Worm (Caenorhabditis elegans) whole organism, L3 larva: ENCODE data around the gene F38H4.5.

Experiments
- ZK546.5 ChIP-seq: sonication (generic microtip); optimal IDR thresholded peaks from 2 replicates; lab custom pipeline; 2017; ENCODE audit warnings: missing biosample characterization, missing genetic modification characterization
- aly-2 ChIP-seq: fragments of 150-350 bp; optimal IDR thresholded peaks from 2 replicates; lab custom pipeline; 2014; ENCODE audit warnings: missing biosample characterization, missing genetic modification characterization
- ama-1 ChIP-seq: fragments of 150-350 bp; optimal IDR thresholded peaks from 2 replicates; lab custom pipeline; 2018
- ceh-16 ChIP-seq: sonication (generic microtip); optimal IDR thresholded peaks from 2 replicates; lab custom pipeline; 2017; ENCODE audit warnings: missing biosample characterization, missing genetic modification characterization
- ceh-9 ChIP-seq: sonication (generic microtip); optimal IDR thresholded peaks from 2 replicates; lab custom pipeline; 2018; ENCODE audit warnings: missing biosample characterization, missing genetic modification characterization
- egl-27 ChIP-seq: sonication (generic microtip); optimal IDR thresholded peaks from 4 replicates; lab custom pipeline; 2017; ENCODE audit warnings: missing biosample characterization, missing genetic modification reagents, missing genetic modification characterization
- jun-1 ChIP-seq: fragments of 150-350 bp; optimal IDR thresholded peaks from 2 replicates; lab custom pipeline; 2014; ENCODE audit warnings: missing biosample characterization, missing genetic modification reagents, missing genetic modification characterization
- nhr-11 ChIP-seq: fragments of 150-350 bp; optimal IDR thresholded peaks from 2 replicates; lab custom pipeline; 2014; ENCODE audit warnings: missing biosample characterization, missing genetic modification characterization
- nhr-12 ChIP-seq: fragments of 150-350 bp; optimal IDR thresholded peaks from 2 replicates; lab custom pipeline; 2014; ENCODE audit warnings: missing biosample characterization, missing genetic modification characterization
- nhr-76 ChIP-seq: fragments of 150-350 bp; sonication (generic microtip); optimal IDR thresholded peaks from 5 replicates; lab custom pipeline; 2014; ENCODE audit warnings: missing biosample characterization, missing genetic modification characterization
- sea-2 ChIP-seq: fragments of 150-350 bp; sonication (generic microtip); optimal IDR thresholded peaks from 4 replicates; lab custom pipeline; 2014; ENCODE audit warnings: missing biosample characterization, missing genetic modification reagents, missing genetic modification characterization
- snpc-4 ChIP-seq: fragments of 150-350 bp; optimal IDR thresholded peaks from 2 replicates; lab custom pipeline; 2014; ENCODE audit warnings: missing biosample characterization, missing genetic modification characterization
- unc-39 ChIP-seq: sonication (generic microtip); optimal IDR thresholded peaks from 4 replicates; lab custom pipeline; 2017; ENCODE audit warnings: missing biosample characterization, missing genetic modification characterization
- ztf-4 ChIP-seq: fragments of 150-350 bp; optimal IDR thresholded peaks from 2 replicates; lab custom pipeline; 2014; ENCODE audit warnings: missing biosample characterization, missing genetic modification characterization

DNA sequence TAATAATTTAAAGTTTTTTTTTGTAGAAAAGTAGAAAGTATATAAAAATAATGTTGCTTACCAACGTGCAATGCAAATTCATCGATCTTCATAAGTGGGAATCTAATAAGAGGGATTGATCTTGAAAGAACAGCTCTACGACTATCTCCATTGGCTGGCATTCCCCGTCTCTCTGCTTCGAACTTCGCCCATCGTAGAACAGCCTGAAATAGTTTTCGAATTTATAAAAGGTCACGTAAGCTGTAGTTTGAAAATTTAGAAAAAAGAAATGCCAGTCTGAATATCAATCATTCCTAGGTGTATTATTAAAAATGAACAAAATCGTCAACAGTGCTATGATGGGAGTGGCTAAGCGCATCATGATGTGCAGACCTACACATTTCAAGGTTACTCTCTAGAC, at the start of gene F38H4.5:
- TF ChIP-seq aly-2 (tag; lab: Kevin White, UChicago) (no peak), nhr-12 (tag; lab: Kevin White, UChicago) (no peak), ceh-16 (tag; lab: Kevin White, UChicago) (no peak), unc-39 (tag; lab: Kevin White, UChicago) (no peak), ZK546.5 (tag; lab: Kevin White, UChicago) (no peak), ama-1 (lab: Kevin White, UChicago) (no peak), snpc-4 (no peak), nhr-11 (tag; lab: Kevin White, UChicago) (no peak), jun-1 (tag; lab: Kevin White, UChicago) (no peak), ceh-9 (no peak), egl-27 (tag; lab: Kevin White, UChicago) (no peak), sea-2 (GFP tag; lab: Kevin White, UChicago) (no peak), ztf-4 (no peak), nhr-76 (tag; lab: Kevin White, UChicago) (no peak)
